Fruit fly (Drosophila melanogaster) whole organism: ENCODE data around the gene Xport-A.

Source experiments
- CG8478 ChIP-seq: fragments of >200 bp; optimal IDR thresholded peaks from 2 replicates; lab custom pipeline; 2018; ENCODE audit warnings: inconsistent platforms
- Dll ChIP-seq: fragments of >200 bp; optimal IDR thresholded peaks from 2 replicates; lab custom pipeline; 2017
- EcR ChIP-seq, 2 experiments: fragments of >200 bp; optimal IDR thresholded peaks; 2 replicates each; lab custom pipeline; 2017; ENCODE audit warnings: missing biosample characterization in 2 of 2, missing genetic modification characterization in 2 of 2, missing genetic modification reagents in 2 of 2
- pan ChIP-seq: fragments of >200 bp; optimal IDR thresholded peaks from 2 replicates; lab custom pipeline; 2017
- psq ChIP-seq: fragments of >200 bp; optimal IDR thresholded peaks from 2 replicates; lab custom pipeline; 2017

DNA sequence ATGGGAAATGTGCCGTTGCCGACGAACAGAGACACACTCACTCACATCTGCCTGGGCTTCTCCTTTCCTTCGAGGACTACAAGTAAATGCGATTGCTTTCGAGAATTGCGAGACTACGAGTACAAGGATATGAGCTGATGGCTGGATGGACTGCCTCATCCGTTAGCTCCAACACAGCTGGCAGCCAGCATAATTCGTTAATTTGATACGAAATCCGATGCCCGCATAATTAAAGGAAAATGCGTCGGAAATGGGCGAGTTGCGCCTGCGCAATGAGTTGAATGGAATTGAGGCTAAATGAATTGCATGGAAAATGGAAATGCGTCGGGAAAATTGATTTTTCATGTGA lies 20.5 kb upstream of the Xport-A start:
- TF ChIP-seq CG8478 = no peak
- TF ChIP-seq pan = no peak
- TF ChIP-seq EcR (GFP tag; optimal IDR thresholded peaks at IDR 0.05; lab: Kevin White, UChicago) = no peak
- TF ChIP-seq Dll (lab: Kevin White, UChicago) = no peak
- TF ChIP-seq psq (lab: Kevin White, UChicago) = no peak
